Worm (Caenorhabditis elegans) whole organism, L1 larva: ENCODE results near the gene dpff-1.

Source experiments
- C04F5.9 ChIP-seq: sonication (generic microtip); optimal IDR thresholded peaks from 2 replicates; lab custom pipeline; 2016; ENCODE audit warnings: missing genetic modification characterization, missing compliant biosample characterization
- C16A3.4 ChIP-seq: fragments of 150-350 bp; optimal IDR thresholded peaks from 2 replicates; lab custom pipeline; 2014; ENCODE audit warnings: missing biosample characterization, missing genetic modification characterization
- C34B4.2 ChIP-seq: sonication (generic microtip); optimal IDR thresholded peaks from 2 replicates; lab custom pipeline; 2017; ENCODE audit warnings: mild to moderate bottlenecking, missing genetic modification characterization, missing compliant biosample characterization
- ama-1 ChIP-seq: fragments of 150-350 bp; optimal IDR thresholded peaks from 2 replicates; lab custom pipeline; 2014
- blmp-1 ChIP-seq: fragments of 150-350 bp; optimal IDR thresholded peaks from 2 replicates; lab custom pipeline; 2014; ENCODE audit warnings: missing biosample characterization, missing genetic modification characterization
- ceh-63 ChIP-seq: fragments of 200-800 bp; sonication (Bioruptor generic); optimal IDR thresholded peaks from 2 replicates; lab custom pipeline; 2018; ENCODE audit warnings: mild to moderate bottlenecking, missing genetic modification characterization, missing compliant biosample characterization
- ceh-8 ChIP-seq: fragments of 200-800 bp; sonication (Bioruptor generic); optimal IDR thresholded peaks from 2 replicates; lab custom pipeline; 2018; ENCODE audit warnings: mild to moderate bottlenecking, missing genetic modification characterization, moderate library complexity, missing compliant biosample characterization
- ceh-88 ChIP-seq: fragments of 200-800 bp; sonication (Bioruptor generic); IDR thresholded peaks from 2 replicates; pipeline ENCODE4 v1.3.6; 2022; ENCODE audit warnings: missing genetic modification characterization, missing compliant biosample characterization
- dpl-1 ChIP-seq, 3 experiments: fragments of 150-350 bp in 2 of 3; sonication (generic microtip) in 1 of 3; optimal IDR thresholded peaks; 2 replicates each; lab custom pipeline; 2014 to 2017; ENCODE audit warnings: missing biosample characterization in 3 of 3, missing genetic modification characterization in 3 of 3, missing genetic modification reagents in 3 of 3
- dsc-1 ChIP-seq: sonication (generic microtip); optimal IDR thresholded peaks from 2 replicates; lab custom pipeline; 2016; ENCODE audit warnings: mild to moderate bottlenecking, missing genetic modification characterization, missing compliant biosample characterization
- efl-1 ChIP-seq, 4 experiments: fragments of 150-350 bp; optimal IDR thresholded peaks in 3 of 4; peaks in 1 of 4; 1 replicate in 1 of 4; 2 replicates in 3 of 4; lab custom pipeline; 2014; ENCODE audit warnings: missing biosample characterization in 2 of 4, missing genetic modification characterization in 2 of 4, missing genetic modification reagents in 2 of 4
- efl-3 ChIP-seq: fragments of 200-800 bp; sonication (Bioruptor generic); optimal IDR thresholded peaks from 2 replicates; lab custom pipeline; 2018; ENCODE audit warnings: mild to moderate bottlenecking, missing genetic modification characterization, missing compliant biosample characterization
- elt-2 ChIP-seq: sonication (generic microtip); optimal IDR thresholded peaks from 2 replicates; lab custom pipeline; 2016; ENCODE audit warnings: missing genetic modification characterization, mild to moderate bottlenecking, inconsistent platforms, missing compliant biosample characterization, missing genetic modification reagents
- elt-3 ChIP-seq, 6 experiments: fragments of 150-350 bp in 1 of 6; sonication (generic microtip); optimal IDR thresholded peaks; 2 replicates each; lab custom pipeline; 2017 to 2018; ENCODE audit warnings: missing biosample characterization in 6 of 6, missing genetic modification characterization in 6 of 6, inconsistent platforms in 1 of 6
- fkh-4 ChIP-seq: sonication (generic microtip); optimal IDR thresholded peaks from 2 replicates; lab custom pipeline; 2016; ENCODE audit warnings: missing compliant biosample characterization, missing genetic modification characterization, borderline replicate concordance
- fkh-8 ChIP-seq: sonication (generic microtip); optimal IDR thresholded peaks from 2 replicates; lab custom pipeline; 2016; ENCODE audit warnings: mild to moderate bottlenecking, missing genetic modification characterization, missing compliant biosample characterization
- grh-1 ChIP-seq: fragments of 200-800 bp; sonication (Bioruptor generic); IDR thresholded peaks from 2 replicates; pipeline ENCODE4 v1.3.6; 2022; ENCODE audit warnings: missing genetic modification reagents, missing genetic modification characterization, missing compliant biosample characterization
- hlh-17 ChIP-seq: fragments of 200-800 bp; sonication (Bioruptor generic); optimal IDR thresholded peaks from 2 replicates; lab custom pipeline; 2018; ENCODE audit warnings: missing genetic modification characterization, mild to moderate bottlenecking, missing compliant biosample characterization, moderate library complexity, borderline replicate concordance
- hlh-4 ChIP-seq: sonication (generic microtip); optimal IDR thresholded peaks from 2 replicates; lab custom pipeline; 2016; ENCODE audit warnings: mild to moderate bottlenecking, missing genetic modification characterization, missing compliant biosample characterization
- irx-1 ChIP-seq: sonication (generic microtip); optimal IDR thresholded peaks from 2 replicates; lab custom pipeline; 2016; ENCODE audit warnings: missing genetic modification characterization, missing compliant biosample characterization
- isw-1 ChIP-seq: fragments of 200-800 bp; sonication (Bioruptor generic); IDR thresholded peaks from 2 replicates; pipeline ENCODE4 v1.3.6; 2022; ENCODE audit warnings: missing genetic modification characterization, missing compliant biosample characterization
- jun-1 ChIP-seq: fragments of 150-350 bp; optimal IDR thresholded peaks from 2 replicates; lab custom pipeline; 2014; ENCODE audit warnings: missing biosample characterization, missing genetic modification reagents, missing genetic modification characterization
- lin-13 ChIP-seq: fragments of 150-350 bp; optimal IDR thresholded peaks from 2 replicates; lab custom pipeline; 2014; ENCODE audit warnings: missing biosample characterization, missing genetic modification reagents, missing genetic modification characterization
- lin-14 ChIP-seq: fragments of 200-800 bp; sonication (Bioruptor generic); optimal IDR thresholded peaks from 2 replicates; lab custom pipeline; 2018; ENCODE audit warnings: mild to moderate bottlenecking, missing genetic modification characterization, moderate library complexity, missing compliant biosample characterization
- lin-35 ChIP-seq, 2 experiments: fragments of 150-350 bp; optimal IDR thresholded peaks; 2 replicates each; lab custom pipeline; 2014; ENCODE audit warnings: missing biosample characterization in 2 of 2, missing genetic modification characterization in 2 of 2, missing genetic modification reagents in 2 of 2
- lir-3 ChIP-seq: sonication (generic microtip); optimal IDR thresholded peaks from 2 replicates; lab custom pipeline; 2016; ENCODE audit warnings: mild to moderate bottlenecking, missing genetic modification characterization, moderate library complexity, missing compliant biosample characterization; ENCODE audit not compliant: poor library complexity
- lsy-2 ChIP-seq, 2 experiments: fragments of 150-350 bp; optimal IDR thresholded peaks; 2 replicates each; lab custom pipeline; 2014; ENCODE audit warnings: missing biosample characterization in 2 of 2, missing genetic modification characterization in 2 of 2
- mab-9 ChIP-seq: fragments of 200-800 bp; sonication (Bioruptor generic); IDR thresholded peaks from 2 replicates; pipeline ENCODE4 v1.3.6; 2022; ENCODE audit warnings: missing genetic modification reagents, missing genetic modification characterization, missing compliant biosample characterization
- mdl-1 ChIP-seq, 2 experiments: fragments of 150-350 bp; optimal IDR thresholded peaks; 2 replicates each; lab custom pipeline; 2014 to 2017; ENCODE audit warnings: missing biosample characterization in 2 of 2, missing genetic modification characterization in 2 of 2, inconsistent platforms in 1 of 2
- mef-2 ChIP-seq: fragments of 150-350 bp; optimal IDR thresholded peaks from 2 replicates; lab custom pipeline; 2014; ENCODE audit warnings: missing biosample characterization, missing genetic modification characterization
- mep-1 ChIP-seq: fragments of 150-350 bp; optimal IDR thresholded peaks from 2 replicates; lab custom pipeline; 2014; ENCODE audit warnings: missing biosample characterization, missing genetic modification characterization
- nhr-20 ChIP-seq: sonication (generic microtip); optimal IDR thresholded peaks from 2 replicates; lab custom pipeline; 2016; ENCODE audit warnings: mild to moderate bottlenecking, missing genetic modification characterization, missing compliant biosample characterization
- nhr-28 ChIP-seq: fragments of 150-350 bp; optimal IDR thresholded peaks from 2 replicates; lab custom pipeline; 2014; ENCODE audit warnings: missing biosample characterization, missing genetic modification characterization
- nhr-47 ChIP-seq: sonication (generic microtip); optimal IDR thresholded peaks from 2 replicates; lab custom pipeline; 2016; ENCODE audit warnings: mild to moderate bottlenecking, missing genetic modification characterization, moderate library complexity, missing compliant biosample characterization
- nhr-71 ChIP-seq: sonication (generic microtip); optimal IDR thresholded peaks from 2 replicates; lab custom pipeline; 2016; ENCODE audit warnings: mild to moderate bottlenecking, missing genetic modification characterization, moderate library complexity, missing compliant biosample characterization
- nhr-84 ChIP-seq: sonication (generic microtip); optimal IDR thresholded peaks from 2 replicates; lab custom pipeline; 2017; ENCODE audit warnings: missing biosample characterization, missing genetic modification characterization
- nhr-85 ChIP-seq: sonication (generic microtip); peaks from one replicate; lab custom pipeline; 2016; ENCODE audit warnings: missing genetic modification characterization, inconsistent platforms, missing compliant biosample characterization
- nhr-90 ChIP-seq: sonication (generic microtip); optimal IDR thresholded peaks from 2 replicates; lab custom pipeline; 2016; ENCODE audit warnings: mild to moderate bottlenecking, missing genetic modification characterization, missing compliant biosample characterization; ENCODE audit not compliant: poor library complexity
- pax-3 ChIP-seq: fragments of 200-800 bp; sonication (Bioruptor generic); optimal IDR thresholded peaks from 2 replicates; lab custom pipeline; 2018; ENCODE audit warnings: mild to moderate bottlenecking, missing genetic modification characterization, moderate library complexity, missing compliant biosample characterization
- pqm-1 ChIP-seq: sonication (generic microtip); optimal IDR thresholded peaks from 3 replicates; lab custom pipeline; 2017; ENCODE audit warnings: missing biosample characterization, missing genetic modification characterization
- rnt-1 ChIP-seq: sonication (generic microtip); optimal IDR thresholded peaks from 2 replicates; lab custom pipeline; 2016; ENCODE audit warnings: mild to moderate bottlenecking, missing genetic modification characterization, moderate library complexity, missing compliant biosample characterization
- snpc-4 ChIP-seq: fragments of 150-350 bp; optimal IDR thresholded peaks from 2 replicates; lab custom pipeline; 2014; ENCODE audit warnings: missing biosample characterization, missing genetic modification characterization
- snu-23 ChIP-seq: sonication (generic microtip); optimal IDR thresholded peaks from 2 replicates; lab custom pipeline; 2016; ENCODE audit warnings: missing genetic modification characterization, missing compliant biosample characterization
- sup-37 ChIP-seq: fragments of 200-800 bp; sonication (Bioruptor generic); optimal IDR thresholded peaks from 2 replicates; lab custom pipeline; 2018; ENCODE audit warnings: mild to moderate bottlenecking, missing genetic modification characterization, missing compliant biosample characterization
- swsn-7 ChIP-seq: sonication (generic microtip); optimal IDR thresholded peaks from 2 replicates; lab custom pipeline; 2016; ENCODE audit warnings: missing genetic modification characterization, missing compliant biosample characterization
- tbx-2 ChIP-seq: sonication (generic microtip); optimal IDR thresholded peaks from 2 replicates; lab custom pipeline; 2016; ENCODE audit warnings: missing genetic modification characterization, missing compliant biosample characterization
- unc-130 ChIP-seq: fragments of 150-350 bp; optimal IDR thresholded peaks from 2 replicates; lab custom pipeline; 2017; ENCODE audit warnings: missing biosample characterization, missing genetic modification characterization, inconsistent platforms
- unc-86 ChIP-seq: sonication (generic microtip); optimal IDR thresholded peaks from 2 replicates; lab custom pipeline; 2016; ENCODE audit warnings: missing genetic modification characterization, missing compliant biosample characterization
- vab-15 ChIP-seq: sonication (generic microtip); optimal IDR thresholded peaks from 2 replicates; lab custom pipeline; 2017; ENCODE audit warnings: missing genotype, mild to moderate bottlenecking, missing genetic modification characterization, missing compliant biosample characterization
- xbp-1 ChIP-seq: sonication (generic microtip); optimal IDR thresholded peaks from 2 replicates; lab custom pipeline; 2016; ENCODE audit warnings: missing genetic modification characterization, missing compliant biosample characterization
- zip-4 ChIP-seq: fragments of 200-800 bp; sonication (Bioruptor generic); optimal IDR thresholded peaks from 2 replicates; lab custom pipeline; 2018; ENCODE audit warnings: mild to moderate bottlenecking, missing genetic modification characterization, moderate library complexity, missing compliant biosample characterization
- ztf-4 ChIP-seq: fragments of 150-350 bp; optimal IDR thresholded peaks from 2 replicates; lab custom pipeline; 2014; ENCODE audit warnings: missing biosample characterization, missing genetic modification characterization

dpff-1 gene

ce11 chrIII:5938013-5938412 lies 31.9 kb upstream of the dpff-1 start:
- TF ChIP-seq ceh-8 (no peak), fkh-8 (tag; lab: Kevin White, UChicago) (peak; percentile 3), nhr-28 (tag; lab: Kevin White, UChicago) (no peak), lin-13 (GFP tag; lab: Kevin White, UChicago) (peak; percentile 45), grh-1 (GFP tag; lab: Robert Waterston, UW) (peak; percentile 80), hlh-4 (tag; lab: Kevin White, UChicago) (no peak), efl-1 (optimal IDR thresholded peaks at IDR 0.05; lab: Kevin White, UChicago) (peak in 1 of 2 experiments; percentile 34), efl-1 (GFP tag; optimal IDR thresholded peaks at IDR 0.05 in 1 of 2; lab: Kevin White, UChicago) (peak; percentile 18 to 62), zip-4 (GFP tag; lab: Kevin White, UChicago) (no peak), fkh-4 (tag; lab: Kevin White, UChicago) (no peak), efl-3 (GFP tag; lab: Kevin White, UChicago) (no peak), nhr-47 (tag; lab: Kevin White, UChicago) (peak; percentile 52), hlh-17 (GFP tag; lab: Kevin White, UChicago) (no peak), ceh-63 (GFP tag; lab: Kevin White, UChicago) (no peak), pqm-1 (tag; lab: Kevin White, UChicago) (no peak), mdl-1 (tag; optimal IDR thresholded peaks at IDR 0.05; lab: Kevin White, UChicago) (peak in 1 of 2 experiments; percentile 76), nhr-85 (tag; lab: Kevin White, UChicago) (peak; percentile 95), lsy-2 (tag; optimal IDR thresholded peaks at IDR 0.05; lab: Kevin White, UChicago) (peak; percentile 28 to 63), pax-3 (tag; lab: Kevin White, UChicago) (no peak), snu-23 (GFP tag; lab: Kevin White, UChicago) (peak; percentile 75), C16A3.4 (tag; lab: Kevin White, UChicago) (peak; percentile 45), snpc-4 (no peak), tbx-2 (tag; lab: Kevin White, UChicago) (peak; percentile 56), dpl-1 (GFP tag; optimal IDR thresholded peaks at IDR 0.05; lab: Kevin White, UChicago) (peak in 2 of 3 experiments; percentile 19 to 30), lir-3 (tag; lab: Kevin White, UChicago) (no peak), jun-1 (tag; lab: Kevin White, UChicago) (peak; percentile 49), unc-130 (tag; lab: Kevin White, UChicago) (peak; percentile 76), nhr-71 (tag; lab: Kevin White, UChicago) (peak; percentile 84), ztf-4 (peak; percentile 62), swsn-7 (tag; lab: Kevin White, UChicago) (peak; percentile 13), lin-35 (GFP tag; optimal IDR thresholded peaks at IDR 0.05; lab: Kevin White, UChicago) (peak in 1 of 2 experiments; percentile 61), unc-86 (tag; lab: Kevin White, UChicago) (no peak), mef-2 (no peak), nhr-20 (tag; lab: Kevin White, UChicago) (peak; percentile 78), sup-37 (no peak), ceh-88 (GFP tag; lab: Robert Waterston, UW) (no peak), rnt-1 (tag; lab: Kevin White, UChicago) (peak; percentile 32), xbp-1 (tag; lab: Kevin White, UChicago) (peak; percentile 47), C34B4.2 (no peak), ama-1 (peak; percentile 40), elt-2 (tag; lab: Kevin White, UChicago) (peak; percentile 46), irx-1 (tag; lab: Kevin White, UChicago) (peak; percentile 22), mep-1 (tag; lab: Kevin White, UChicago) (peak; percentile 78), nhr-90 (peak; percentile 63), blmp-1 (tag; lab: Kevin White, UChicago) (peak; percentile 99), mab-9 (0 out of 2 replicates have a peak, but pooled peaks have one; percentile 18), dsc-1 (tag; lab: Kevin White, UChicago) (peak; percentile 42), nhr-84 (no peak), C04F5.9 (tag; lab: Kevin White, UChicago) (no peak), lin-14 (GFP tag; lab: Kevin White, UChicago) (peak; percentile 91), vab-15 (tag; lab: Kevin White, UChicago) (peak; percentile 17), elt-3 (tag; optimal IDR thresholded peaks at IDR 0.05; lab: Kevin White, UChicago) (peak in 2 of 6 experiments; percentile 26 to 87), isw-1 (GFP tag; lab: Robert Waterston, UW) (no peak)
